Fruit fly (Drosophila melanogaster): ENCODE data around the gene Tsp86D.
A peak's percentile ranks its signal among the peaks of the same experiment; 100 is the strongest.

The Tsp86D gene

DNA sequence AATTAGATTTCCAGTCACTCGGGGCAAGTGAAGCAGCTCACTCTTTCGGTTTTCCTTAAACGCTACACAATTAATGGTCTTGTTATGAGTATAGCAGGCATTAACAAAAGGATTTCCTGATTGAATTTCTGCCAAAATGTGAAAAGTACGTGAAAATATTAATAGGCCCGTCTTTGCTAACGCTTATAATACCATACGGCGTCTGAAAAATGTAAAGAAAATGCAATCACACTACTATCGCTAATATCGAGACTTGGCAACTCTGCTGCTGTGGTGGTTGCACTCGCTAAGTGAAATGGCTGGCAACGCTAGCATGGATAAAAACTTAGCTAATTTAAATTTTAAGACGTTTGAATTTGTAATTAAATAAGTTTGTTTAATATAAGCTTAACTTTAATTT is 24.8 kb downstream of the Tsp86D start, which contains the start of gene CG6621 (continued):
- TF ChIP-seq jing (GFP tag; optimal IDR thresholded peaks at IDR 0.05) (no peak), sd (tag; optimal IDR thresholded peaks at IDR 0.05) (no peak), slbo (GFP tag; IDR thresholded peaks at IDR 0.05) (no peak), CG2199 (GFP tag; IDR thresholded peaks at IDR 0.05) (no peak), NC2β (GFP tag; optimal IDR thresholded peaks at IDR 0.05) (no peak), Atf3 (GFP tag; optimal IDR thresholded peaks at IDR 0.05) (no peak), salm (tag; optimal IDR thresholded peaks at IDR 0.05) (no peak), pros (GFP tag; optimal IDR thresholded peaks at IDR 0.05) (no peak), CG15601 (tag; optimal IDR thresholded peaks at IDR 0.05) (no peak), ftz-f1 (GFP tag; optimal IDR thresholded peaks at IDR 0.05) (no peak), al (GFP tag; IDR thresholded peaks at IDR 0.05) (no peak), sens-2 (GFP tag; IDR thresholded peaks at IDR 0.05) (no peak), CG7556 (GFP tag; optimal IDR thresholded peaks at IDR 0.05) (no peak), wek (GFP tag; optimal IDR thresholded peaks at IDR 0.05) (no peak), CTCF (GFP tag; optimal IDR thresholded peaks at IDR 0.05) (peak; percentile 66), Opbp (GFP tag; IDR thresholded peaks at IDR 0.05; ENCODE audit: partially characterized antibody) (peak; percentile 79), CG4730 (GFP tag; IDR thresholded peaks at IDR 0.05) (no peak), Dek (tag; optimal IDR thresholded peaks at IDR 0.05) (peak; percentile 36), nerfin-2 (GFP tag; IDR thresholded peaks at IDR 0.05; ENCODE audit: partially characterized antibody) (peak; percentile 35; the same call in 1 of the 2 replicates), CG7928 (GFP tag; optimal IDR thresholded peaks at IDR 0.05) (peak; percentile 31), chif (GFP tag; optimal IDR thresholded peaks at IDR 0.05) (no peak)

All from whole organism, embryonic.